Fruit fly (Drosophila melanogaster) whole organism, adult: ENCODE results near the gene Dap160.

Source experiments
- CG12768 ChIP-seq: fragments of 200-800 bp; sonication (Bioruptor generic); optimal IDR thresholded peaks from 2 replicates; lab custom pipeline; 2017; ENCODE audit warnings: missing biosample characterization, missing genetic modification characterization, mild to moderate bottlenecking, moderate library complexity, missing genetic modification reagents
- CG5204 ChIP-seq: fragments of 200-800 bp; sonication (Bioruptor generic); optimal IDR thresholded peaks from 2 replicates; lab custom pipeline; 2016; ENCODE audit warnings: missing biosample characterization, missing genetic modification characterization
- CG7101 ChIP-seq: fragments of 200-800 bp; sonication (Bioruptor generic); optimal IDR thresholded peaks from 2 replicates; lab custom pipeline; 2018; ENCODE audit warnings: missing biosample characterization, mild to moderate bottlenecking, missing genetic modification characterization, moderate library complexity
- Clk ChIP-seq: fragments of 200-800 bp; sonication (Bioruptor generic); optimal IDR thresholded peaks from 2 replicates; lab custom pipeline; 2017; ENCODE audit warnings: missing biosample characterization, missing genetic modification characterization
- Mnt ChIP-seq: fragments of 200-800 bp; sonication (Bioruptor generic); optimal IDR thresholded peaks from 2 replicates; lab custom pipeline; 2016; ENCODE audit warnings: missing biosample characterization, mild to moderate bottlenecking, missing genetic modification characterization
- kay ChIP-seq: fragments of 200-800 bp; sonication (Bioruptor generic); peaks from one replicate; lab custom pipeline; 2016; ENCODE audit warnings: missing biosample characterization, missing genetic modification characterization, borderline replicate concordance
- ovo ChIP-seq: fragments of 200-800 bp; sonication (Bioruptor generic); optimal IDR thresholded peaks from 2 replicates; lab custom pipeline; 2016; ENCODE audit warnings: missing biosample characterization, missing genetic modification characterization
- tj ChIP-seq: fragments of 200-800 bp; sonication (Bioruptor generic); optimal IDR thresholded peaks from 3 replicates; lab custom pipeline; 2017; ENCODE audit warnings: missing biosample characterization, mild to moderate bottlenecking, missing genetic modification characterization, moderate library complexity

DNA sequence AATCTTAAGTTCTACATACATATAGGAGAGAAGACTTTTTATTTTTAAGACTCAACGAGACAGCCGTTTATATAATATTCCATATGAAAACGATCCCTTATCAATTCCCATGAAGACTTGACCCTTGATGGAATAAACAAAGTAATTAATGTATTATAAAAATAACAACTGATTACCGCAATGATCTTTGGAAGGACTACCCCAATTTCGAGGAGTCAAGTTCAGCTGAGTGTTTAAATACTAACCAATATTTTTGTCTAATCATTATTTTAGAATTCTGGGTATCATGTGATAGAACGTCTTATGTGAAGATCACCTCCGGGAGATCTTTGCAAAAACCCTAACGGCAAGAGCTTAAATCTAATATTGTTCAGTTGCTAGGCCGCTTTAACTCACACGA lies 44.3 kb downstream of the Dap160 start:
- TF ChIP-seq tj (GFP tag; lab: Kevin White, UChicago) = no peak
- no peak for TF ChIP-seq Mnt
- TF ChIP-seq CG5204 (GFP tag; lab: Kevin White, UChicago) = no peak
- no peak for TF ChIP-seq kay (GFP tag; lab: Kevin White, UChicago)
- no peak for TF ChIP-seq CG12768
- no peak for TF ChIP-seq CG7101 (tag; lab: Kevin White, UChicago)
- TF ChIP-seq ovo (GFP tag; lab: Kevin White, UChicago) = no peak
- no peak for TF ChIP-seq Clk
